Worm (Caenorhabditis elegans): ENCODE data around the gene C41H7.2.

DNA sequence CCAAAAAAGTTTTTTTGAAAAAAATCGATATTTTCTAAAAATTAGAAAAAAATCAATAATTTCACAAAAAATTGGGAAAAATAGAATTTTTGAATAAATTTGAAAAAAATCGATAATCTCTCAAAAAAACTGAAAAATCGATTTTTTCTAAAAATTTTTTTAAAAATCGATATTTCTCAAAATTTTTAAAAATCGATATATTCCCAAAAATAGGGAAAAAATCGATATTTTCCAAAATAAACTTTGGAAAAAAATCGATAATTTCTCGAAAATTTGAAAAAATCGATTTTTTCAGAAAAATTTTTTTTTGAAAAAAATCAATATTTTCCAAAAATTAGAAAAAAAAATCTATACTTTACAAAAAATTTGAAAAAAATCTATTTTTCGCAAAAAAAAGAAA lies 50.0 kb downstream of the C41H7.2 start:
- no peak for TF ChIP-seq nhr-11 (tag; optimal IDR thresholded peaks at IDR 0.05)
- no peak for TF ChIP-seq ztf-4 (tag; optimal IDR thresholded peaks at IDR 0.05)
- TF ChIP-seq nhr-23 (tag; optimal IDR thresholded peaks at IDR 0.05) = no peak
- TF ChIP-seq nhr-77 (tag; optimal IDR thresholded peaks at IDR 0.05) = no peak
- TF ChIP-seq mdl-1 (tag; optimal IDR thresholded peaks at IDR 0.05) = no peak
- TF ChIP-seq nhr-237 (tag; optimal IDR thresholded peaks at IDR 0.05) = no peak
- TF ChIP-seq nhr-25 (tag; optimal IDR thresholded peaks at IDR 0.05) = no peak
- TF ChIP-seq snpc-4 (tag; optimal IDR thresholded peaks at IDR 0.05) = no peak
- no peak for TF ChIP-seq zag-1 (tag; optimal IDR thresholded peaks at IDR 0.05)
- no peak for TF ChIP-seq ZK546.5 (tag; optimal IDR thresholded peaks at IDR 0.05)
- no peak for TF ChIP-seq egl-27 (tag; optimal IDR thresholded peaks at IDR 0.05)
- no peak for TF ChIP-seq lin-11 (tag; optimal IDR thresholded peaks at IDR 0.05)
- no peak for TF ChIP-seq elt-1 (tag; optimal IDR thresholded peaks at IDR 0.05)
- no peak for TF ChIP-seq nhr-6 (tag; optimal IDR thresholded peaks at IDR 0.05)
